Fruit fly (Drosophila melanogaster): ENCODE data around the gene CG15443.

The CG15443 gene

DNA sequence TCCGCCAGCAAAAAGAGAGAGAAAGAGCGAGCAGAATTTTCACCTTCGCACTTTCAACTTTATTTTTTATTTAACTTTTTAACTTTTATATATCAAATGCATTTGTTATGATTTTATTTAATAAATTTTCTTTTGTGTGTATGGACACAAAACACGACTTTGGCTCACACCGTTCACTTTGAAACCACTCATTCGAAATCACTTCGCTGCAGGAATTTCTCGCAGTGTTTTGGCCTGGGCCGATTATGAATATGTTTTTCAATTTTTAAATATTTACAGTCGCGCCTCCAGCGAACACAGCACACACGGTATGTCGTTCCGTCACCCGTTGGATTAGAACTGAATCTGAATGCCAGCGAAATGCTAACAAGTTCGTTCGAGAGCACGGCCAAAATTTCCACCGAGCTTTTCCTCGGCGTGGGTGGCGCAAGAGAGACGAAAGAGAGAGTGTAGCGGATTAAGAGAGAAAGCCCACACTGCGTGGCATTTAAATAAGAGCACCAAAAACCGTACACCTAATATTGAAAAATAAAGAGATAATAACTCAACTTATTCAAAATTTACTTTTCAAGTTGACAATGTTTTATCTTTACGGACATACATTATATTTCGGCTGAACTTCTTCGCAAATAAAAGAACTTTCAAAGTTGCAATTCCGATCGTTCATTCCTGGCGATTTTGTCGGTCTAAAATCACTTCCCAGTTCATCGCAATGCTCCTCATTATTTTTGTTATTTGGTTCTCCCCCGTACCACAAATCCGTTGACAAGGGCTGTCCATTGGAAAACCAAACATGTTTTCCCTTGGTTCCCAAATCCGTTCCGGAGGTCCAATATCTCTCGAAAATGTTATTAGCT is 22.1 kb downstream of the CG15443 start, which contains the start of gene CG15431 (continued):
- TF ChIP-seq CG7372 (GFP tag; IDR thresholded peaks at IDR 0.05) (peak; percentile 51), gro (GFP tag; optimal IDR thresholded peaks at IDR 0.05) (peak; percentile 42), NFAT (GFP tag; IDR thresholded peaks at IDR 0.05) (peak; percentile 49), CG6254 (GFP tag; optimal IDR thresholded peaks at IDR 0.05) (peak; percentile 8), vfl (GFP tag; optimal IDR thresholded peaks at IDR 0.05) (peak; percentile 21), CG42726 (GFP tag; IDR thresholded peaks at IDR 0.05; ENCODE audit: partially characterized antibody) (0 out of 2 replicates have a peak, but pooled peaks have one; percentile 15), zf30C (GFP tag; optimal IDR thresholded peaks at IDR 0.05) (peak; percentile 67), CG14050 (GFP tag; IDR thresholded peaks at IDR 0.05) (peak; percentile 46; the same call in 2 of the 3 replicates), Xbp1 (GFP tag; optimal IDR thresholded peaks at IDR 0.05) (peak; percentile 65), CG15514 (GFP tag; optimal IDR thresholded peaks at IDR 0.05) (peak; percentile 69), MESR4 (GFP tag; optimal IDR thresholded peaks at IDR 0.05) (no peak), Trl (optimal IDR thresholded peaks at IDR 0.05) (peak; percentile 73 to 82), Trl (GFP tag; optimal IDR thresholded peaks at IDR 0.05) (no peak), gcm2 (GFP tag; optimal IDR thresholded peaks at IDR 0.05) (peak; percentile 18), Dek (tag; optimal IDR thresholded peaks at IDR 0.05) (peak; percentile 68), ken (GFP tag; IDR thresholded peaks at IDR 0.05) (0 out of 3 replicates have a peak, but pooled peaks have one; percentile 42), Aef1 (GFP tag; IDR thresholded peaks at IDR 0.05) (peak; percentile 46; the same call in 2 of the 3 replicates), Dbx (GFP tag; IDR thresholded peaks at IDR 0.05) (peak; percentile 77; the same call in 2 of the 3 replicates), sd (tag; optimal IDR thresholded peaks at IDR 0.05) (peak; percentile 67), chn (GFP tag; optimal IDR thresholded peaks at IDR 0.05) (peak; percentile 14), Optix (GFP tag; IDR thresholded peaks at IDR 0.05) (0 out of 3 replicates have a peak, but pooled peaks have one; percentile 50), Atf6 (GFP tag; IDR thresholded peaks at IDR 0.05) (peak; percentile 80), HmgZ (tag; optimal IDR thresholded peaks at IDR 0.05) (peak; percentile 24), emc (GFP tag; optimal IDR thresholded peaks at IDR 0.05) (no peak), Side (GFP tag; optimal IDR thresholded peaks at IDR 0.05) (no peak), B-H2 (GFP tag; optimal IDR thresholded peaks at IDR 0.05) (peak; percentile 15), Hsf (GFP tag; optimal IDR thresholded peaks at IDR 0.05) (peak; percentile 33), PHDP (tag; optimal IDR thresholded peaks at IDR 0.05) (peak; percentile 64), chif (GFP tag; optimal IDR thresholded peaks at IDR 0.05) (peak in 1 of 2 experiments; percentile 3), Deaf1 (tag; optimal IDR thresholded peaks at IDR 0.05) (peak; percentile 55), CG31224 (GFP tag; IDR thresholded peaks at IDR 0.05) (peak; percentile 37; the same call in 1 of the 2 replicates), CG6689 (GFP tag; IDR thresholded peaks at IDR 0.05) (0 out of 2 replicates have a peak, but pooled peaks have one; percentile 29), CG12155 (GFP tag; optimal IDR thresholded peaks at IDR 0.05) (no peak), cwo (GFP tag; optimal IDR thresholded peaks at IDR 0.05) (peak; percentile 49), CG2889 (GFP tag; IDR thresholded peaks at IDR 0.05) (peak; percentile 16; the same call in 1 of the 3 replicates), rib (GFP tag; IDR thresholded peaks at IDR 0.05) (peak; percentile 65), tio (GFP tag; optimal IDR thresholded peaks at IDR 0.05) (no peak), CG13624 (GFP tag; optimal IDR thresholded peaks at IDR 0.05) (peak; percentile 25), CG13775 (GFP tag; optimal IDR thresholded peaks at IDR 0.05) (peak; percentile 36), fd3F (GFP tag; optimal IDR thresholded peaks at IDR 0.05) (peak; percentile 49), CG11093 (GFP tag; IDR thresholded peaks at IDR 0.05) (0 out of 3 replicates have a peak, but pooled peaks have one; percentile 21), E2f1 (GFP tag; IDR thresholded peaks at IDR 0.05) (peak; percentile 60), CG13296 (GFP tag; optimal IDR thresholded peaks at IDR 0.05) (peak; percentile 48), MBD-R2 (GFP tag; IDR thresholded peaks at IDR 0.05) (peak; percentile 35; the same call in 1 of the 2 replicates), grau (tag; optimal IDR thresholded peaks at IDR 0.05) (peak; percentile 61), C15 (GFP tag; IDR thresholded peaks at IDR 0.05) (peak; percentile 46; the same call in 1 of the 3 replicates), CG13287 (GFP tag; IDR thresholded peaks at IDR 0.05; ENCODE audit: partially characterized antibody) (0 out of 2 replicates have a peak, but pooled peaks have one; percentile 15), bowl (GFP tag; IDR thresholded peaks at IDR 0.05) (no peak), tap (tag; optimal IDR thresholded peaks at IDR 0.05) (peak; percentile 24)

Data from whole organism, embryonic.